Worm (Caenorhabditis elegans) whole organism, late embryonic: ENCODE results near the gene syf-3.

Experiments
- C08G9.2 ChIP-seq: sonication (generic microtip); optimal IDR thresholded peaks from 2 replicates; lab custom pipeline; 2016; ENCODE audit warnings: mild to moderate bottlenecking, missing genetic modification characterization, moderate library complexity, missing compliant biosample characterization
- K02D7.2 ChIP-seq: sonication (generic microtip); optimal IDR thresholded peaks from 2 replicates; lab custom pipeline; 2017; ENCODE audit warnings: mild to moderate bottlenecking, missing genetic modification characterization, missing compliant biosample characterization
- T23F11.4 ChIP-seq: fragments of 200-800 bp; sonication (Bioruptor generic); optimal IDR thresholded peaks from 2 replicates; lab custom pipeline; 2018; ENCODE audit warnings: mild to moderate bottlenecking, missing genetic modification characterization, missing compliant biosample characterization
- Y22D7AL.16 ChIP-seq: sonication (generic microtip); optimal IDR thresholded peaks from 2 replicates; lab custom pipeline; 2016; ENCODE audit warnings: missing genetic modification characterization, missing compliant biosample characterization
- ahr-1 ChIP-seq: sonication (generic microtip); optimal IDR thresholded peaks from 2 replicates; lab custom pipeline; 2016; ENCODE audit warnings: missing genetic modification characterization, missing compliant biosample characterization
- ama-1 ChIP-seq: fragments of 150-350 bp; optimal IDR thresholded peaks from 2 replicates; lab custom pipeline; 2014
- ceh-19 ChIP-seq: fragments of 200-800 bp; sonication (Bioruptor generic); optimal IDR thresholded peaks from 2 replicates; lab custom pipeline; 2018; ENCODE audit warnings: mild to moderate bottlenecking, missing genetic modification characterization, missing compliant biosample characterization
- ceh-2 ChIP-seq: sonication (generic microtip); optimal IDR thresholded peaks from 2 replicates; lab custom pipeline; 2016; ENCODE audit warnings: missing genotype, missing genetic modification characterization, missing compliant biosample characterization
- ceh-22 ChIP-seq: sonication (generic microtip); optimal IDR thresholded peaks from 2 replicates; lab custom pipeline; 2017; ENCODE audit warnings: missing biosample characterization, missing genetic modification characterization
- ceh-31 ChIP-seq: sonication (generic microtip); optimal IDR thresholded peaks from 2 replicates; lab custom pipeline; 2016; ENCODE audit warnings: missing genetic modification characterization, missing compliant biosample characterization
- ceh-48 ChIP-seq: sonication (generic microtip); optimal IDR thresholded peaks from 2 replicates; lab custom pipeline; 2016; ENCODE audit warnings: missing genetic modification characterization, inconsistent platforms, missing compliant biosample characterization
- ceh-6 ChIP-seq: fragments of 200-800 bp; sonication (Bioruptor generic); optimal IDR thresholded peaks from 2 replicates; lab custom pipeline; 2018; ENCODE audit warnings: mild to moderate bottlenecking, missing genetic modification characterization, missing compliant biosample characterization
- che-1 ChIP-seq: sonication (generic microtip); optimal IDR thresholded peaks from 2 replicates; lab custom pipeline; 2016; ENCODE audit warnings: mild to moderate bottlenecking, missing genetic modification characterization, missing compliant biosample characterization
- dve-1 ChIP-seq: sonication (generic microtip); optimal IDR thresholded peaks from 2 replicates; lab custom pipeline; 2017; ENCODE audit warnings: antibody characterized with exemption, mild to moderate bottlenecking, missing genetic modification characterization, missing compliant biosample characterization
- elt-4 ChIP-seq: sonication (generic microtip); optimal IDR thresholded peaks from 2 replicates; lab custom pipeline; 2016; ENCODE audit warnings: missing genetic modification characterization, missing compliant biosample characterization
- ets-4 ChIP-seq: sonication (generic microtip); optimal IDR thresholded peaks from 2 replicates; lab custom pipeline; 2016; ENCODE audit warnings: missing genetic modification characterization, missing compliant biosample characterization
- eyg-1 ChIP-seq: sonication (generic microtip); optimal IDR thresholded peaks from 2 replicates; lab custom pipeline; 2016; ENCODE audit warnings: missing genotype, missing genetic modification characterization, missing compliant biosample characterization
- fax-1 ChIP-seq: sonication (generic microtip); optimal IDR thresholded peaks from 2 replicates; lab custom pipeline; 2016; ENCODE audit warnings: missing genotype, missing genetic modification characterization, missing compliant biosample characterization
- fkh-10 ChIP-seq: fragments of 150-350 bp; optimal IDR thresholded peaks from 2 replicates; lab custom pipeline; 2014; ENCODE audit warnings: missing biosample characterization, missing genetic modification reagents, missing genetic modification characterization
- fkh-6 ChIP-seq: sonication (generic microtip); optimal IDR thresholded peaks from 2 replicates; lab custom pipeline; 2016; ENCODE audit warnings: missing genetic modification characterization, missing compliant biosample characterization
- gmeb-2 ChIP-seq: sonication (generic microtip); optimal IDR thresholded peaks from 2 replicates; lab custom pipeline; 2016; ENCODE audit warnings: missing genetic modification characterization, inconsistent platforms, missing compliant biosample characterization
- hlh-13 ChIP-seq: fragments of 200-800 bp; sonication (Bioruptor generic); optimal IDR thresholded peaks from 2 replicates; lab custom pipeline; 2018; ENCODE audit warnings: mild to moderate bottlenecking, missing genetic modification characterization, missing compliant biosample characterization
- hlh-30 ChIP-seq: sonication (generic microtip); optimal IDR thresholded peaks from 2 replicates; lab custom pipeline; 2017; ENCODE audit warnings: antibody characterized with exemption, missing genetic modification characterization, missing compliant biosample characterization; ENCODE audit not compliant: insufficient read depth
- hlh-6 ChIP-seq: sonication (generic microtip); optimal IDR thresholded peaks from 2 replicates; lab custom pipeline; 2016; ENCODE audit warnings: missing genotype, missing genetic modification characterization, missing compliant biosample characterization
- lim-6 ChIP-seq: sonication (generic microtip); optimal IDR thresholded peaks from 2 replicates; lab custom pipeline; 2016; ENCODE audit warnings: missing genetic modification characterization, missing compliant biosample characterization
- lin-11 ChIP-seq: fragments of 200-800 bp; sonication (Bioruptor generic); optimal IDR thresholded peaks from 2 replicates; lab custom pipeline; 2018; ENCODE audit warnings: mild to moderate bottlenecking, missing genetic modification characterization, missing compliant biosample characterization
- mec-3 ChIP-seq: sonication (generic microtip); optimal IDR thresholded peaks from 2 replicates; lab custom pipeline; 2016; ENCODE audit warnings: borderline replicate concordance, missing genetic modification characterization, missing compliant biosample characterization
- nfya-1 ChIP-seq: sonication (generic microtip); optimal IDR thresholded peaks from 2 replicates; lab custom pipeline; 2017; ENCODE audit warnings: missing genetic modification characterization, mild to moderate bottlenecking, missing compliant biosample characterization, antibody characterized with exemption, moderate library complexity
- npax-4 ChIP-seq: sonication (generic microtip); optimal IDR thresholded peaks from 2 replicates; lab custom pipeline; 2016; ENCODE audit warnings: missing genetic modification characterization, missing compliant biosample characterization
- pag-3 ChIP-seq: sonication (generic microtip); optimal IDR thresholded peaks from 2 replicates; lab custom pipeline; 2016; ENCODE audit warnings: missing compliant biosample characterization, missing genetic modification characterization, borderline replicate concordance
- pat-9 ChIP-seq: fragments of 200-800 bp; sonication (Bioruptor generic); optimal IDR thresholded peaks from 2 replicates; lab custom pipeline; 2018; ENCODE audit warnings: mild to moderate bottlenecking, missing genetic modification characterization, moderate library complexity, missing compliant biosample characterization
- pha-2 ChIP-seq: sonication (generic microtip); optimal IDR thresholded peaks from 2 replicates; lab custom pipeline; 2017; ENCODE audit warnings: mild to moderate bottlenecking, missing genetic modification characterization, missing compliant biosample characterization
- ref-2 ChIP-seq: sonication (generic microtip); optimal IDR thresholded peaks from 2 replicates; lab custom pipeline; 2016; ENCODE audit warnings: missing genetic modification characterization, missing compliant biosample characterization
- sdc-2 ChIP-seq: sonication (generic microtip); optimal IDR thresholded peaks from 2 replicates; lab custom pipeline; 2016; ENCODE audit warnings: missing genotype, missing genetic modification characterization, missing compliant biosample characterization
- sox-4 ChIP-seq: sonication (generic microtip); optimal IDR thresholded peaks from 2 replicates; lab custom pipeline; 2017; ENCODE audit warnings: mild to moderate bottlenecking, missing genetic modification characterization, inconsistent platforms, missing compliant biosample characterization
- syd-9 ChIP-seq: sonication (generic microtip); optimal IDR thresholded peaks from 2 replicates; lab custom pipeline; 2016; ENCODE audit warnings: mild to moderate bottlenecking, missing genetic modification characterization, moderate library complexity, missing compliant biosample characterization
- tbx-2 ChIP-seq: sonication (generic microtip); optimal IDR thresholded peaks from 2 replicates; lab custom pipeline; 2016; ENCODE audit warnings: missing genetic modification characterization, missing compliant biosample characterization
- unc-55 ChIP-seq: sonication (generic microtip); optimal IDR thresholded peaks from 2 replicates; lab custom pipeline; 2017; ENCODE audit warnings: missing biosample characterization, missing genetic modification reagents, missing genetic modification characterization
- ztf-16 ChIP-seq: sonication (generic microtip); optimal IDR thresholded peaks from 2 replicates; lab custom pipeline; 2017; ENCODE audit warnings: missing genetic modification characterization, missing compliant biosample characterization

syf-3 gene

ce11 chrV:5939503-5940072 lies at the start of gene syf-3:
Gene syf-3 (plus strand): TSS chrV:5940022.
- no peak for TF ChIP-seq ceh-6 (GFP tag; lab: Kevin White, UChicago)
- TF ChIP-seq nfya-1 (tag; lab: Kevin White, UChicago) = peak; percentile 42

DNA sequence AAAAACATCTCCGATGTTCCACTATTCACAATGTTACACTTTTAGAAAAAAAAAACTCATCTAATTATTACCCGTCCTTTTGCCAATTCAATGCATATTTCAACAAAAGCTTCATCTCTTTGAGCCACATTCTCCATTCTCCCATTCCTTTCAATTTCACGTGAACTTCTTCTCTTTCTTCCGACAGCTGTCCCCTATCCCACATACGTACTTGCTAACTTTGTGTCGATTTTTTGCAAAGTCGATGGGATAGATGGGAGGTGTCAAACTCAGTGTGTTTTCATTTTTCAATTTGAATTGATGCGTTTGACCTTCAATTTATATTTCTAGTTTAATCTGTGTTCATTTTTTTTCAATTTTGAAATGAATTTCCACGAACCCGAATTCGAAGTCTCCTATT lies 48.6 kb upstream of the syf-3 start:
- TF ChIP-seq unc-55 (GFP tag; lab: Kevin White, UChicago) (no peak), pat-9 (tag; lab: Kevin White, UChicago) (no peak), gmeb-2 (tag; lab: Kevin White, UChicago) (no peak), npax-4 (no peak), pha-2 (tag; lab: Kevin White, UChicago) (no peak), Y22D7AL.16 (tag; lab: Kevin White, UChicago) (no peak), eyg-1 (tag; lab: Kevin White, UChicago) (no peak), ahr-1 (tag; lab: Kevin White, UChicago) (no peak), tbx-2 (no peak), lim-6 (tag; lab: Kevin White, UChicago) (no peak), ceh-2 (no peak), dve-1 (tag; lab: Kevin White, UChicago) (no peak)

- TF ChIP-seq fkh-10 (no peak), sox-4 (tag; lab: Kevin White, UChicago) (no peak), pag-3 (no peak), unc-55 (GFP tag; lab: Kevin White, UChicago) (no peak), ceh-48 (tag; lab: Kevin White, UChicago) (no peak), sdc-2 (tag; lab: Kevin White, UChicago) (no peak), fax-1 (tag; lab: Kevin White, UChicago) (no peak), npax-4 (no peak), ceh-2 (no peak), fkh-6 (no peak), ceh-19 (GFP tag; lab: Kevin White, UChicago) (no peak), ref-2 (tag; lab: Kevin White, UChicago) (no peak), K02D7.2 (tag; lab: Kevin White, UChicago) (no peak), hlh-6 (tag; lab: Kevin White, UChicago) (no peak), syd-9 (no peak), eyg-1 (tag; lab: Kevin White, UChicago) (no peak), nfya-1 (tag; lab: Kevin White, UChicago) (no peak), gmeb-2 (tag; lab: Kevin White, UChicago) (no peak), ceh-22 (tag; lab: Kevin White, UChicago) (no peak), ceh-31 (tag; lab: Kevin White, UChicago) (no peak)
- TF ChIP-seq, all 69 proteins: peak for 0
Measured at ce11 chrV:5893015-5893414, 46.8 kb upstream of the syf-3 start, which contains the start of gene C04E6.7. Gene C04E6.7 (plus strand): TSS chrV:5893315.

DNA sequence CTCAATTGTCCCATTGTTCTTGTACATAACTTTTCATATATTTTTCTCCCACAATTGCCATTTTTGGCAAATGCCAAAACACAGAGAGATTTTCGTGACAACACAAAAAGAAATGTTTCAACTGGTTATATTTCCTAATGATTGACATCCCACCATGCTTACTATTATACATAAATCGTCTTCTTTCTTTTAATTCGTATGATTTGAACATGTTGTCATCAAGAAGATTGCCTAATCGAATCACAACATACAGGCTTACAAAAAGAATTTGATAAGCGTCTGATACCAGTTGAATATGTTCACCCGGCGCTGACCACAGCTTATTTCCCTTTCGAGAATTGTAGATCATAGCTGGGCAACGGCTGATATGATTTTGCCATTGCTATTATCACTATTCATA lies 44.8 kb upstream of the syf-3 start, which contains the start of gene grd-9:
grd-9 (plus strand) TSS at position 301 of the 400 bp plus-strand sequence.
- TF ChIP-seq T23F11.4 = no peak
- no peak for TF ChIP-seq hlh-13 (GFP tag; lab: Kevin White, UChicago)
- no peak for TF ChIP-seq ref-2 (tag; lab: Kevin White, UChicago)
- no peak for TF ChIP-seq nfya-1 (tag; lab: Kevin White, UChicago)
- TF ChIP-seq ceh-31 (tag; lab: Kevin White, UChicago) = no peak
- TF ChIP-seq lin-11 (tag; lab: Kevin White, UChicago) = no peak
- no peak for TF ChIP-seq ceh-6 (GFP tag; lab: Kevin White, UChicago)
- no peak for TF ChIP-seq elt-4 (tag; lab: Kevin White, UChicago)
- TF ChIP-seq che-1 (tag; lab: Kevin White, UChicago) = no peak
- no peak for TF ChIP-seq C08G9.2 (tag; lab: Kevin White, UChicago)
- no peak for TF ChIP-seq Y22D7AL.16 (tag; lab: Kevin White, UChicago)
- no peak for TF ChIP-seq ets-4 (tag; lab: Kevin White, UChicago)
- TF ChIP-seq hlh-6 (tag; lab: Kevin White, UChicago) = no peak
- no peak for TF ChIP-seq ztf-16 (tag; lab: Kevin White, UChicago)
- no peak for TF ChIP-seq npax-4
- no peak for TF ChIP-seq mec-3 (tag; lab: Kevin White, UChicago)
- no peak for TF ChIP-seq ama-1 (lab: Kevin White, UChicago)
- no peak for TF ChIP-seq hlh-30 (tag; lab: Kevin White, UChicago)
- TF ChIP-seq lim-6 (tag; lab: Kevin White, UChicago) = no peak
